Fruit fly (Drosophila melanogaster): ENCODE measurements around the gene PH4alphaMP.

PH4alphaMP gene

dm6 chr3R:30461608-30462243, 34.2 kb downstream of the PH4alphaMP start (continued):
- peak; percentile 35 for TF ChIP-seq Sox100B (GFP tag; optimal IDR thresholded peaks at IDR 0.05)
- TF ChIP-seq CG43689 (GFP tag; IDR thresholded peaks at IDR 0.05), result no peak
- peak; percentile 59 for TF ChIP-seq slbo (GFP tag; IDR thresholded peaks at IDR 0.05)
- TF ChIP-seq ab (GFP tag; optimal IDR thresholded peaks at IDR 0.05), result no peak
- TF ChIP-seq CG6791 (GFP tag; IDR thresholded peaks at IDR 0.05; ENCODE audit: partially characterized antibody), result no peak
- no peak for TF ChIP-seq Nf-YA (GFP tag; IDR thresholded peaks at IDR 0.05)
- TF ChIP-seq hkb (optimal IDR thresholded peaks at IDR 0.05), result no peak
- no peak for TF ChIP-seq hkb (GFP tag; IDR thresholded peaks at IDR 0.05)
- peak; percentile 35 for TF ChIP-seq Fer1 (GFP tag; optimal IDR thresholded peaks at IDR 0.05)
- TF ChIP-seq ERR (GFP tag; optimal IDR thresholded peaks at IDR 0.05), result no peak
- no peak for TF ChIP-seq unc-4 (GFP tag; IDR thresholded peaks at IDR 0.05; ENCODE audit: partially characterized antibody)
- TF ChIP-seq grn (GFP tag; optimal IDR thresholded peaks at IDR 0.05), result no peak
- TF ChIP-seq Lhr (GFP tag; optimal IDR thresholded peaks at IDR 0.05), result no peak
- TF ChIP-seq jing (GFP tag; optimal IDR thresholded peaks at IDR 0.05), result no peak
- TF ChIP-seq Rx (GFP tag; IDR thresholded peaks at IDR 0.05), result no peak
- TF ChIP-seq CG2120 (GFP tag; optimal IDR thresholded peaks at IDR 0.05), result peak; percentile 23
- TF ChIP-seq vnd (GFP tag; IDR thresholded peaks at IDR 0.05; ENCODE audit: partially characterized antibody), result no peak
- no peak for TF ChIP-seq CG12155 (GFP tag; optimal IDR thresholded peaks at IDR 0.05)
- TF ChIP-seq Poxn (GFP tag; IDR thresholded peaks at IDR 0.05), result no peak
- no peak for TF ChIP-seq CG15073 (GFP tag; optimal IDR thresholded peaks at IDR 0.05)
- peak; percentile 16 for TF ChIP-seq CG18599 (GFP tag; optimal IDR thresholded peaks at IDR 0.05)
- peak; percentile 63 for TF ChIP-seq pros (GFP tag; optimal IDR thresholded peaks at IDR 0.05)
- TF ChIP-seq CG42726 (GFP tag; IDR thresholded peaks at IDR 0.05; ENCODE audit: partially characterized antibody), result no peak
- peak; percentile 10 for TF ChIP-seq az2 (GFP tag; optimal IDR thresholded peaks at IDR 0.05)
- TF ChIP-seq CG9437 (GFP tag; optimal IDR thresholded peaks at IDR 0.05), result no peak
- TF ChIP-seq chm (GFP tag; IDR thresholded peaks at IDR 0.05), result no peak
- peak; percentile 89 for TF ChIP-seq CG11696 (GFP tag; IDR thresholded peaks at IDR 0.05)
- TF ChIP-seq Lpt (GFP tag; optimal IDR thresholded peaks at IDR 0.05), result no peak
- TF ChIP-seq CoRest (tag; optimal IDR thresholded peaks at IDR 0.05), result peak; percentile 41
- peak; percentile 39 for TF ChIP-seq CG1603 (tag; optimal IDR thresholded peaks at IDR 0.05)
- peak; percentile 44 for TF ChIP-seq phol (tag; optimal IDR thresholded peaks at IDR 0.05)
- no peak for TF ChIP-seq schlank (tag; optimal IDR thresholded peaks at IDR 0.05)
- TF ChIP-seq CG14050 (GFP tag; IDR thresholded peaks at IDR 0.05), result peak; percentile 18; the same call in 1 of the 3 replicates
- TF ChIP-seq zfh2 (GFP tag; optimal IDR thresholded peaks at IDR 0.05), result no peak
- TF ChIP-seq btn (GFP tag; optimal IDR thresholded peaks at IDR 0.05), result no peak
- TF ChIP-seq Ptx1 (GFP tag; IDR thresholded peaks at IDR 0.05), result peak; percentile 42; the same call in 1 of the 2 replicates
- no peak for TF ChIP-seq NC2α (GFP tag; optimal IDR thresholded peaks at IDR 0.05)
- no peak for TF ChIP-seq CG11093 (GFP tag; IDR thresholded peaks at IDR 0.05)
- no peak for TF ChIP-seq onecut (GFP tag; IDR thresholded peaks at IDR 0.05)
- TF ChIP-seq NfI (GFP tag; optimal IDR thresholded peaks at IDR 0.05), result no peak
- no peak for TF ChIP-seq CG11398 (GFP tag; optimal IDR thresholded peaks at IDR 0.05)
- no peak for TF ChIP-seq CG14860 (GFP tag; IDR thresholded peaks at IDR 0.05; ENCODE audit: partially characterized antibody)
- no peak for TF ChIP-seq Dbx (GFP tag; IDR thresholded peaks at IDR 0.05)
- no peak for TF ChIP-seq B-H2 (GFP tag; optimal IDR thresholded peaks at IDR 0.05)
- no peak for TF ChIP-seq D (optimal IDR thresholded peaks at IDR 0.05)
- TF ChIP-seq D (GFP tag; optimal IDR thresholded peaks at IDR 0.05), result no peak
- TF ChIP-seq twi (tag; optimal IDR thresholded peaks at IDR 0.05), result no peak
- no peak for TF ChIP-seq Kr (GFP tag; optimal IDR thresholded peaks at IDR 0.05)
- TF ChIP-seq HmgD (GFP tag; optimal IDR thresholded peaks at IDR 0.05), result no peak
- no peak for TF ChIP-seq CG7357 (GFP tag; IDR thresholded peaks at IDR 0.05)
- no peak for TF ChIP-seq Nf-YB (GFP tag; optimal IDR thresholded peaks at IDR 0.05)
- no peak for TF ChIP-seq CG9876 (GFP tag; optimal IDR thresholded peaks at IDR 0.05)
